Fruit fly (Drosophila melanogaster): ENCODE data around the gene CG14183.

- TF ChIP-seq Myc (optimal IDR thresholded peaks at IDR 0.05) (no peak), Sin3A (optimal IDR thresholded peaks at IDR 0.05) (no peak)
Measured at dm6 chr3L:20036610-20037009, 9.0 kb upstream of the CG14183 start.

All from Kc167 (cell line).